Fruit fly (Drosophila melanogaster): ENCODE measurements around the gene Brd8.

dm6 chr3R:29190984-29191383, 32.3 kb upstream of the Brd8 start:
- no peak for TF ChIP-seq CG16779 (GFP tag; IDR thresholded peaks at IDR 0.05)
- TF ChIP-seq CG15601 (tag; optimal IDR thresholded peaks at IDR 0.05): no peak
- no peak for TF ChIP-seq her (GFP tag; optimal IDR thresholded peaks at IDR 0.05)
- TF ChIP-seq CrebB (tag; optimal IDR thresholded peaks at IDR 0.05): no peak
- no peak for TF ChIP-seq CG15514 (GFP tag; optimal IDR thresholded peaks at IDR 0.05)
- no peak for TF ChIP-seq Bteb2 (GFP tag; optimal IDR thresholded peaks at IDR 0.05)
- TF ChIP-seq zen (tag; optimal IDR thresholded peaks at IDR 0.05): no peak
- no peak for TF ChIP-seq Rx (GFP tag; IDR thresholded peaks at IDR 0.05)
- no peak for TF ChIP-seq Hey (tag; optimal IDR thresholded peaks at IDR 0.05)
- no peak for TF ChIP-seq CG3847 (GFP tag; IDR thresholded peaks at IDR 0.05)
- TF ChIP-seq CHES-1-like (GFP tag; optimal IDR thresholded peaks at IDR 0.05): no peak
- no peak for TF ChIP-seq mirr (GFP tag; optimal IDR thresholded peaks at IDR 0.05)
